Worm (Caenorhabditis elegans) whole organism, midembryonic: ENCODE results near the gene F49F1.17.

Experiments
- cog-1 ChIP-seq: sonication (generic microtip); optimal IDR thresholded peaks from 2 replicates; lab custom pipeline; 2016; ENCODE audit warnings: missing genetic modification characterization, missing compliant biosample characterization
- flt-1 ChIP-seq: fragments of 200-800 bp; sonication (Bioruptor generic); IDR thresholded peaks from 2 replicates; pipeline ENCODE4 v1.3.6; 2022; ENCODE audit warnings: missing genetic modification characterization, missing compliant biosample characterization
- ref-1 ChIP-seq: fragments of 200-800 bp; sonication (Bioruptor generic); conservative IDR thresholded peaks from 2 replicates; pipeline ENCODE4 v1.3.6; 2022; ENCODE audit warnings: missing genetic modification reagents, missing genetic modification characterization, missing compliant biosample characterization
- ztf-23 ChIP-seq: fragments of 200-800 bp; sonication (Bioruptor generic); IDR thresholded peaks from 2 replicates; pipeline ENCODE4 v1.3.6; 2022; ENCODE audit warnings: missing genetic modification reagents, missing genetic modification characterization, missing compliant biosample characterization
- ztf-29 ChIP-seq: fragments of 200-800 bp; sonication (Bioruptor generic); IDR thresholded peaks from 2 replicates; pipeline ENCODE4 v1.3.6; 2022; ENCODE audit warnings: missing genetic modification reagents, missing genetic modification characterization, missing compliant biosample characterization

DNA sequence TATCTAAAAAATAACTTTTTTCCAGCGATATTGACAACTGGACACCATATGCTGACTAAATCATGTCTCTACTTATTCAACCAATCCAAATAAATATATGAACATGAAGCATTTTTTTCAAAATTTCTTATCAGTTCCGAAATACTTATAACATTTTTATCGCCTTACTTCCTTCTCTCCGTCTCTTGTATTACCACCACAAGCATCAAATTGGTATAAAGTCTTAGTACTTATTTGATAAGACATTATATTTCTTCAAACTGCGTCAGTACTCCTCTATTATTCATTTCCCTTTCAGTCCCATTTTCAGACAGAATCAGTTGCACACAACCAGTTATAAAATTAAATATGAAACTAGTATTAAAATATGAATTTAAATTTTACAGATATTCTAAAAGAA is 12.2 kb upstream of the F49F1.17 start:
- TF ChIP-seq ztf-29 (GFP tag; lab: Robert Waterston, UW) (no peak), ztf-23 (GFP tag; lab: Robert Waterston, UW) (no peak), cog-1 (tag; lab: Kevin White, UChicago) (no peak), ref-1 (no peak), flt-1 (no peak)
